Fruit fly (Drosophila melanogaster) S2 (cell line): Measurements from ENCODE around the gene Sgs8.

Source experiments
- CG8478 ChIP-seq: fragments of >200 bp; optimal IDR thresholded peaks from 2 replicates; lab custom pipeline; 2018
- CTCF ChIP-seq, 2 experiments: fragments of >200 bp; optimal IDR thresholded peaks; 2 replicates each; lab custom pipeline; 2018

The Sgs8 gene

DNA sequence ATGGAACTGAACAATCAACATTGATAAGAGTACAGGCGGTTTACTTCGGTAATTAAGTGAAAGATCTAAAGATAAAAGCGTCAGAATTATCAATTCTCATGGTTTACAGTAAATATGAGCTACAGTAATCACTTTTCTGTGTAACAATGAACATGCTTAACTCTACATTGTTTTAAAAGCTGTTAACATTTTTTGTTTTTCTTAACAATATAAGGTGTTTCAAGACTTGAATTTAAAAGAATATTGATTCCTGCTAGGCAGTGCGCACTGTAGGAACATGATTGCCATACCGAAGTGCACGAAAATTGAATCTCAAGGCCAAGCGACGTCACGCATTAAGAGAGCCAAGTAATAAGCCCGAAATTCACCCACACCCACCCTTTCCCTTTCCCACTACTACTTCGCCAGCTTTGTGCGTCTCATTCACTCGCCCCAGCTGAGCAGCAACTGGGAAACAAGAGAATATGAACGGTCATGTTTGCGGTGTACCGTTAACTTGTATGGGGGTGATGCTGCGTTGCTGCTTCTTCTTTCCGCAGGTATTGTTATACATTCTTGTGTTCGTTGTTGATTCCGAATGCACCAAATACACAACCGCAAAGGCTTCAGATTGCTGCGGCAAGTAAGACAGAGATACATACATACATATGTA is 17.8 kb downstream of the Sgs8 start:
- no peak for TF ChIP-seq CTCF (optimal IDR thresholded peaks at IDR 0.05; lab: Kevin White, UChicago)
- no peak for TF ChIP-seq CG8478 (lab: Kevin White, UChicago)

DNA sequence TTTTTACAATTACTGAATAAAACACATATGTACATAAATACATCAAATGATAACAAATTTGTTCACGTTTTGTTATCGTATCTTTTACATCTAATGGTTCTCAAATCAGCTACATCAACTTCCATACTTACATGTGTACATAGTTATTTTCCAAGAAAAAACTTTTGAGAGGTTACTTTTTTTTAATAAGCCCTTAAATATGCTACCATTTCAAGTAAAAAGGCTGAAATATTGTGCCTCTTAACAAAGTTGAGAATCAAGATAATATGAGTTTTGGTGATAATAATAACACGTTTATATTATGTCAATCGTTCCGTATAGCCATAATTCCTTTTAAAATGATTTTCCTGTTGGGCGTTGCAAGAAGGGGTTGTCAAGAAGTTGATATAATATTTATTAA is 18.7 kb downstream of the Sgs8 start:
- no peak for TF ChIP-seq CTCF (optimal IDR thresholded peaks at IDR 0.05; lab: Kevin White, UChicago)
- TF ChIP-seq CG8478 (lab: Kevin White, UChicago): no peak

DNA sequence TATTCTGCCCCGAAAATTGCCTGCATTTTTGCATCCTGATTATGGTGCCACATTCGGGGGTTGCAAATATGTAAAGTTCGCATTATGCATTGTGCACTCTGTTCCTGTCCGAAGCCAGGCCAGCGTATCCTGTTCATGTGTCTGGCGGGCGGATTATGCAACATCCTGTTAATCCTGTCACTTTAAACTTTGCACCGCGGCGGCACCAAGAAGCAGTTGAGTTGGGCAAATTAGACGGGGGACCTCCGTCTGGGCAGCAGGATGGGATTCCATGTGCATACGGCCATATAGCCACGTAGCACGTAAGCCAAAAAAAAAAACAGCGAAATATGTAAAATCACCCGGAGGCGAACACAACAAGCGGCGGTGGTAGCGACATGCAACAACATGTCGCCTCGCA is 19.7 kb downstream of the Sgs8 start:
- no peak for TF ChIP-seq CG8478 (lab: Kevin White, UChicago)
- TF ChIP-seq CTCF (optimal IDR thresholded peaks at IDR 0.05; lab: Kevin White, UChicago): no peak

DNA sequence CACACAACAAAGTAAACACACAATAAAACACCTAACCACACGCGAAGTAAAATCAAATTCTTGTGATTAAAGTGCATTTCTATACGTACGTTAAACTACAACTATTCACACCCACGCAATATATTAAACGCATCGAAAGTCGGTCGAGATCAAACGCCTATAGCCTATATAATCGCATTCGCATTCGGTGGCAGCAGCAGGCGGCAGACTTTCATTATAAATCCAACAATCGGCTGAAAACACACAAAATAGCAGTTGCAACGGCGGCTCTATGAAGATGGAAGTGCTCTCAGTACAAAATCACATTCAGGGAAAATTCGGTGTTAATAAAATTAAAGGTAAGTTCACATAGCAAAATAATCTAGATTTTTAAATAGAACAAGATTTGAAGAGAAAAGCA is 20.9 kb downstream of the Sgs8 start:
- no peak for TF ChIP-seq CTCF (optimal IDR thresholded peaks at IDR 0.05; lab: Kevin White, UChicago)
- no peak for TF ChIP-seq CG8478 (lab: Kevin White, UChicago)

DNA sequence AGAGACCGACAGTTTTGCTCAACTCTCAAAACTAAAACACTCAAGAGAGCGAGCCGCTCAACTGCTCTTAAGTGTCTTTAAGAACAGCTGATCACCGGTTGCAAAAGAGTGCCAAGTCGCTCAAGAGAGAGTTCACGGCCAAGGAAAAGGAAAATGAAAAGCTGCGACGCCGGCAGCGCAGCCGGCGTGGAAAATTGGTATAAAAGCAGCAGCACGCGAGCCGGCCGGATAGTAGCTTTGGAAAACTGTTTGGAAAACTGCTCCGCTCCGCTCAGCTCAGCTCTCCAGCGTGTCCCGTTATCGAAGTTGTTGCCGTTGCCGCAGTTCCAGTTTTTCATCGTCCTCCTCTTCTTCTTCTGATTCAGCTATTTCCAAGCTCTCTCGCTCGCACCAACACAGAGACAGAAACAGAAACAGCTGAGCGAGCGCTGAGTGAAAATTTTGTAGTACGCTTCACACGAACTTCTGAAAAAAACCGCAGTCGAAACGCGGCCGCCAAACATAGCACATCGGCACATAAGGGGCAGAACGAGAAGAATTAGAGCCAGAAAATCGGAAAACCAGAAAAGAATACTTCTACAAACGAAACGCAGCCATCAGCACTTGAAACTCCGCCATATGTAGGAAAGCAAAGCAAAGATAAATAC is 21.7 kb downstream of the Sgs8 start, which contains the start of gene chrb:
Gene chrb (plus strand): TSS at position 224 of the 647 bp plus-strand sequence.
- no peak for TF ChIP-seq CTCF (optimal IDR thresholded peaks at IDR 0.05; lab: Kevin White, UChicago)
- TF ChIP-seq CG8478 (lab: Kevin White, UChicago): no peak

DNA sequence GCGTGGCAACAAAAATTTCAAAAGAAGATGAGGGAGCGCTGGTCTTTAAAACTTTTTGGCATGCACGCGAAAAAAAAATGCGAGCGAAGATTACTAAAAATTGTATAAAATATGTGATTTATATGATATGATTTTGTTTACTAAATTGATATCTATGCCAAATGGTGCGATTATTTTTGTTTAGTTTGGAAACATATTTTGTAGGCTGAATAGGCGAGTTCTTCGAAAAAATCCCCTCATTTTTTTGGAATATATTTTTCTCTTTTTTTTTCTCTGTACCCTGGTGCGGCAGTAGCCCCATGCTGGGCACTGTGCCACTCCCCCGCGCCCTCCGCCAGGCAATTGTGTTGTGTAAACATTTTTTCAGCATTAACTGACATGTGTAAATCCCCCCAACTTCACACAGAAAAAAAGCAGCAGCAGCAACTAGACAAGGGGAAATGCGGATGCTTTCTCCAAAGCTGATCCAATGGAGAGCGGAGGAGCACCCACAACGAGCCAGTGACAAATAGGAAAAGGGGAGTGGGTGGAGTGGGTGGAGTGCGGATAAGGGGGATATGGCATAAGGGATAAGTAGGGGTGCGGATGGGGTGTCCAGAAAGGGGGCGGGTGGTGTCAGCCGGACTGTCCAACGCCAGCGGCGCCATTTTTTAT is 23.1 kb downstream of the Sgs8 start:
- TF ChIP-seq CG8478 (lab: Kevin White, UChicago) (no peak), CTCF (optimal IDR thresholded peaks at IDR 0.05; lab: Kevin White, UChicago) (no peak)

DNA sequence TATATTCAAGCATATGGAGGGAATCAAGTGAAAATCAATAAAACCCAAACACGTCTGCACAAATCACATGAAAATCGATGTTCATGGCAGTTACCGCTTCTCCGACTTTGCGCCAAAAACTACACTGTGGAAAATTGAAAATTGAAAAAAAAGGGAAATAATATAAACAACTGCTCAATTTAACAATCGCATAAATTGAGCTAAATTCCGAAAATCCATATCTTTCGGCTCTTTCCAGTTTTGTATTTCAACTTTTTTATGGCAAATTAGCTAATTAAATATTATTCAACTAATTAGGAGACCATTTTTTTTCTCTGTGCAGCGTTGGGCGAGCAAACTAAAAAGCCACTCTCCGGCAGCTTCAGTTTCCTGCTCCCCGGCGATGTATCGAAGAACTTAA is 24.7 kb downstream of the Sgs8 start:
- TF ChIP-seq CTCF (optimal IDR thresholded peaks at IDR 0.05; lab: Kevin White, UChicago) (no peak), CG8478 (lab: Kevin White, UChicago) (no peak)

DNA sequence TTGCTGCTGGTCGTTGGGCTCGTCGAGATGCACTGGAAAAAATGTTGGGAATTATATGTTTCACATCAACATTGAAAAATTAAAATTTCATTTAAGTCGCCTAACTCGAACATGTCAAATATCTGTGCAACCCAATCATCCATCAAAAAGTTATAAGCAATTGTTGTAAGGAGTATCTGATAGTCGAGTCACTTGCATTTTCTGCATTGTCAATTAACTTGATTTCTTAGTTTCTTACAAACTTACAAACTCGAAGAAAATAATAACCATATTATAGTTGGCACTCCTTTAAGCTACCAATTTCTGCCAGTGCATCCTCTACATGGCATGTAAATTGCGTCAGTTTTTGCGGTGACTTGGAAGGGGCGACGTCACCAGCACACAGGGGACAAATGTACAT is 26.1 kb downstream of the Sgs8 start:
- no peak for TF ChIP-seq CTCF (optimal IDR thresholded peaks at IDR 0.05; lab: Kevin White, UChicago)
- no peak for TF ChIP-seq CG8478 (lab: Kevin White, UChicago)

DNA sequence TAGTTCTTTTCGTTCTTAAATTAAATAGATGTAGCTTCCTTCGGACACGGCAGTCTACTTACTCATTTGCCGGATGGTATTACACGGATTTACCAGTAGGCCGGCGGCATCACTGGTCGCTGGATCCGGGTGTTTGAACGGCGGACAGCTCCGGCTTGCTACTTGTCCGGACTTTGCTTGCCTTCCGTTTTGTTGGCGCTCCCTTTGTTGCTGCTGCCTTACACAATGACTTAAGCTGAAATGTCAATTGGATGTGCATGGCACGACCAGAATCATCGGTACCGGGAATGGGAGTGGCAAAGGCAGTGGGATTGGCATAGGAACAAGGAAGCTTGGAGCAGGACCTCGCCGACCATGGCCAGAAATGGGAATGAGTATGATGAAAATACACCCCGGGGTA is 28.9 kb downstream of the Sgs8 start:
- TF ChIP-seq CG8478 (lab: Kevin White, UChicago) (no peak), CTCF (optimal IDR thresholded peaks at IDR 0.05; lab: Kevin White, UChicago) (no peak)

DNA sequence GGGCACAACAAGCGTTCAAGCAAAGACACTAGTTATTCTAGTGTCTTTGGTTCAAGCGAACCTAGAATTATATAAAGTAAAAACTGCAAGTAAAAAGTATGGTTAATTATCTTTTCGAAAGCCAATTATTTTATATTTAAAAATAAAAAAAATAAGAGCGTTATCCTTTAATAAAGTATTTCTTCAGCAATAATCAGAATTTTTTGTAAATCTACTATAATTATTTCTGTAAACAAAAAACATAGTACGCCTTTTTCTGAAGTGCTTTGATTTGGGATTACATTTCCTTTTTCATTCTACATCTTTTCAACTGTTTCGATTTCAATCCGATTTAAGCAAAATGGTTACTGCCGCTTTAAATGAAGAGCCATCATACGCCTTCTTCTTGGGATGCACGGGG is 34.5 kb downstream of the Sgs8 start, which contains the start of gene Vha16-2:
Gene Vha16-2 (plus strand): TSS at position 301 of the 400 bp plus-strand sequence.
- TF ChIP-seq CG8478 (lab: Kevin White, UChicago): no peak
- no peak for TF ChIP-seq CTCF (optimal IDR thresholded peaks at IDR 0.05; lab: Kevin White, UChicago)

DNA sequence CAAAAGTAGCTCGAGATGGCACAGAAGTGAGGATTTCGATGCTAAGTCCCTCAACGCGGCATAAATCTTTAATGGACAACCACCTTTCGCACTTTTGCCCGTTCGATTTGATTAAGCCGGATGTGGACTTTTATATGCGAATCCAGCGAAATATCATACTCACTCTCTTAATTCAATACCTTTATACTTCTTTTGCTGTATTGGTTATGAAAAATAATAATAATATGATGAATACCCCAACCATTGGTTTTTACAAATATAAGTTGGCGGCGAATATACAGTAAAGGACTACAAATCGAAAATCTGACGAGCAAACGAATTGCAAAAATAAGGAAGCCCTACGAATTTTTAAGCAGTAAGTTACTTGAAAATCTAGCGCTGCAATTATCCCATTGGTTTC is 36.2 kb downstream of the Sgs8 start, which contains the start of gene Vha16-3:
Gene Vha16-3 (plus strand): TSS at position 301 of the 400 bp plus-strand sequence.
- TF ChIP-seq CG8478 (lab: Kevin White, UChicago): no peak
- no peak for TF ChIP-seq CTCF (optimal IDR thresholded peaks at IDR 0.05; lab: Kevin White, UChicago)

DNA sequence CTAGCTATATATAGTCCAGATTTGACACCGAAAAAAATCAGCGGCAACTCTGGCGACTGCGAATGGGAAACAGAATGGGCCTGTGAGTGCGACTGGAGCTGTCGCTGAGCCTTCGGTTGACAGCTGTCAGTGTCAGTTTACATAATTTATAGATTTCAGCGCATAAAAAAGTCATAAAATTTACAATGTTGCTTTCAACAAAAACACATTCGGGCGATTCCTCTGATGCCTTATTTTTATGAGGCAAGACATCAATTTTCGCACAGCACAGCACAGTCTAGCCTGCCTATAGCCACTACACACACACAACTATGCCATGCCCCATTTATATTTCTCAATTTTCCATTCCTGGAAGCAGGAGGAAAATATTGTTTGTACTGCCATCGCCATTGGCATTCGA is 36.8 kb downstream of the Sgs8 start:
- TF ChIP-seq CG8478 (lab: Kevin White, UChicago) (no peak), CTCF (optimal IDR thresholded peaks at IDR 0.05; lab: Kevin White, UChicago) (no peak)

DNA sequence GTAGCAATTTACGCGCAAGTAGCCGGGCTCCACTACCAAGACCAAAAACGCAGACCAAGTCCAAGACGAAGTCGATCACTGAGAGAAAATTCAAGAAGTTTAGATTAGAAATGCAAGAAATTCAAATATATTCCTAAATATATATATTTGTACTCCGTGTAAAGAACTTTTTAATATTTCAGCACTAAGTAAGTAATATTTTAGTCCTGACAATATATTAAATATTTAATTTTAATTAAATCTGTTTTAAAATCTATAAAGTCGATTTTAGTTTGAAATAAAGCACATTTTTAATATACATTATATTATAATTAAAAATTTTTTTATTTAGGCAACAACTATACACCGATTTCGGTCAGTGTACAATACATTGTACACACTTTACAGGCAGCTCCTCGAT is 42.2 kb downstream of the Sgs8 start:
- TF ChIP-seq CG8478 (lab: Kevin White, UChicago) (no peak), CTCF (optimal IDR thresholded peaks at IDR 0.05; lab: Kevin White, UChicago) (no peak)

DNA sequence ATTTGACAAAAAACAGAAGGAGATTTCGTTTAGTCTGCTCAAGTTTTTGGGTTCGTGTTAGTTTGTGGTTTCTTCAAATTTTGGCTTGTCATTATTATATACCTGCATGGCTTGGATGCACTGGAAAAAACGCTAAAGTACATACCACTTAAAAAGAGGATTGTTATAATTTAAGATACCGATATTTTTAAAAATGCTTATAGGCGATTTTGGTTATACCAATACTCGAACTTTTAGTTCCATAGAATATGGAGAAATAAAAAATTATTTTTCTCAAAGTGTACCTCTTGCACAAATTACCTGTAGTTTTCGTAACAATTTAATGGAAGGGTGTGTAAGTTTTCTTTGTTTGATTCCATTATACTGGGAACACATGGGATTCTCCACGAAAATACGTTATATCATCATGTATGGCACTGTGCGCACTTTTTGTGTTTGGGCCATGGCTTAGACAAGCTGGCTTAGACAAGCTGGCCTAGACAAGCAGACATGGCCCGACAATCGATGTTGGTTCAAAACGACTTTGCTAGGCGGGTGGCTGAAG is 43.8 kb downstream of the Sgs8 start, which contains the start of gene Fum3:
Gene Fum3 (minus strand): TSS at position 494 of the 544 bp plus-strand sequence.
- no peak for TF ChIP-seq CTCF (optimal IDR thresholded peaks at IDR 0.05; lab: Kevin White, UChicago)
- TF ChIP-seq CG8478 (lab: Kevin White, UChicago): no peak
